Fruit fly (Drosophila melanogaster) whole organism, embryonic: ENCODE results near the gene ssp.

Experiments used
- BEAF-32 ChIP-seq: fragments of 200-800 bp; sonication (Bioruptor generic); optimal IDR thresholded peaks from 3 replicates; lab custom pipeline; 2017; ENCODE audit warnings: missing biosample characterization, missing genetic modification characterization, mild to moderate bottlenecking, moderate library complexity, missing genetic modification reagents
- Bteb2 ChIP-seq: fragments of 200-800 bp; sonication (Bioruptor generic); optimal IDR thresholded peaks from 2 replicates; lab custom pipeline; 2016; ENCODE audit warnings: missing biosample characterization, missing genetic modification characterization
- CG12155 ChIP-seq: fragments of 200-800 bp; sonication (Bioruptor generic); optimal IDR thresholded peaks from 3 replicates; lab custom pipeline; 2016; ENCODE audit warnings: missing biosample characterization, missing genetic modification characterization
- CG12391 ChIP-seq: fragments of 200-800 bp; sonication (Bioruptor generic); optimal IDR thresholded peaks from 3 replicates; lab custom pipeline; 2018; ENCODE audit warnings: missing biosample characterization, mild to moderate bottlenecking, missing genetic modification characterization, moderate library complexity
- CG13287 ChIP-seq: fragments of 200-800 bp; sonication (Bioruptor generic); IDR thresholded peaks from 2 replicates; pipeline ENCODE4 v1.3.6; 2022; ENCODE audit warnings: missing biosample characterization, missing genetic modification characterization; ENCODE audit not compliant: partially characterized antibody
- CG14710 ChIP-seq: fragments of 200-800 bp; sonication (Bioruptor generic); optimal IDR thresholded peaks from 3 replicates; lab custom pipeline; 2019; ENCODE audit warnings: missing biosample characterization, mild to moderate bottlenecking, missing genetic modification characterization, moderate library complexity
- CG14860 ChIP-seq: fragments of 200-800 bp; sonication (Bioruptor generic); IDR thresholded peaks from 3 replicates; pipeline ENCODE4 v1.3.6; 2022; ENCODE audit warnings: missing biosample characterization, missing genetic modification characterization; ENCODE audit not compliant: partially characterized antibody
- CG15269 ChIP-seq: fragments of 200-800 bp; sonication (Bioruptor generic); optimal IDR thresholded peaks from 2 replicates; lab custom pipeline; 2018; ENCODE audit warnings: missing biosample characterization, mild to moderate bottlenecking, missing genetic modification characterization, moderate library complexity
- CG15601 ChIP-seq: fragments of 200-800 bp; sonication (Bioruptor generic); optimal IDR thresholded peaks from 3 replicates; lab custom pipeline; 2019; ENCODE audit warnings: missing biosample characterization, mild to moderate bottlenecking, missing genetic modification characterization, moderate library complexity
- CG1603 ChIP-seq: fragments of 200-800 bp; sonication (Bioruptor generic); optimal IDR thresholded peaks from 2 replicates; lab custom pipeline; 2019; ENCODE audit warnings: missing biosample characterization, mild to moderate bottlenecking, missing genetic modification characterization, moderate library complexity
- CG16813 ChIP-seq: fragments of 200-800 bp; sonication (Bioruptor generic); IDR thresholded peaks from 3 replicates; pipeline ENCODE4 v1.3.6; 2022; ENCODE audit warnings: missing biosample characterization, missing genetic modification characterization; ENCODE audit not compliant: partially characterized antibody
- CG18619 ChIP-seq: fragments of 200-800 bp; sonication (Bioruptor generic); optimal IDR thresholded peaks from 3 replicates; lab custom pipeline; 2017; ENCODE audit warnings: missing biosample characterization, mild to moderate bottlenecking, missing genetic modification characterization
- CG2116 ChIP-seq: fragments of 200-800 bp; sonication (Bioruptor generic); optimal IDR thresholded peaks from 3 replicates; lab custom pipeline; 2018; ENCODE audit warnings: missing biosample characterization, mild to moderate bottlenecking, missing genetic modification characterization
- CG30020 ChIP-seq: fragments of 200-800 bp; optimal IDR thresholded peaks from 2 replicates; lab custom pipeline; 2019; ENCODE audit warnings: missing biosample characterization, mild to moderate bottlenecking, missing genetic modification characterization, moderate library complexity
- CG33213 ChIP-seq: fragments of 200-800 bp; sonication (Bioruptor generic); optimal IDR thresholded peaks from 3 replicates; lab custom pipeline; 2016; ENCODE audit warnings: missing biosample characterization, missing genetic modification characterization
- CG34224 ChIP-seq: fragments of 200-800 bp; sonication (Bioruptor generic); IDR thresholded peaks from 3 replicates; pipeline ENCODE4 v1.3.6; 2022; ENCODE audit warnings: missing biosample characterization, missing genetic modification characterization; ENCODE audit not compliant: partially characterized antibody
- CG3995 ChIP-seq: fragments of 200-800 bp; sonication (Bioruptor generic); optimal IDR thresholded peaks from 3 replicates; lab custom pipeline; 2016; ENCODE audit warnings: missing biosample characterization, missing genetic modification characterization
- CG42726 ChIP-seq: fragments of 200-800 bp; sonication (Bioruptor generic); IDR thresholded peaks from 2 replicates; pipeline ENCODE4 v1.3.6; 2022; ENCODE audit warnings: missing biosample characterization, missing genetic modification characterization; ENCODE audit not compliant: partially characterized antibody
- CG4360 ChIP-seq: fragments of 200-800 bp; sonication (Bioruptor generic); IDR thresholded peaks from 2 replicates; pipeline ENCODE4 v1.3.6; 2022; ENCODE audit warnings: missing biosample characterization, missing genetic modification characterization
- CG6791 ChIP-seq: fragments of 200-800 bp; sonication (Bioruptor generic); IDR thresholded peaks from 3 replicates; pipeline ENCODE4 v1.3.6; 2022; ENCODE audit warnings: missing biosample characterization, missing genetic modification characterization; ENCODE audit not compliant: partially characterized antibody
- CG7963 ChIP-seq: fragments of 200-800 bp; sonication (Bioruptor generic); IDR thresholded peaks from 3 replicates; pipeline ENCODE4 v1.3.6; 2022; ENCODE audit warnings: missing biosample characterization, missing genetic modification characterization; ENCODE audit not compliant: partially characterized antibody
- CG8944 ChIP-seq: fragments of 200-800 bp; sonication (Bioruptor generic); optimal IDR thresholded peaks from 3 replicates; lab custom pipeline; 2016; ENCODE audit warnings: missing biosample characterization, missing genetic modification characterization
- CG9797 ChIP-seq: fragments of 200-800 bp; sonication (Bioruptor generic); optimal IDR thresholded peaks from 3 replicates; lab custom pipeline; 2018; ENCODE audit warnings: missing biosample characterization, mild to moderate bottlenecking, missing genetic modification characterization
- Doc3 ChIP-seq: fragments of 200-800 bp; sonication (Bioruptor generic); IDR thresholded peaks from 3 replicates; pipeline ENCODE4 v1.3.6; 2022; ENCODE audit warnings: missing biosample characterization, missing genetic modification characterization; ENCODE audit not compliant: partially characterized antibody
- Dp ChIP-seq: fragments of 200-800 bp; sonication (Bioruptor generic); optimal IDR thresholded peaks from 2 replicates; lab custom pipeline; 2018; ENCODE audit warnings: missing biosample characterization, mild to moderate bottlenecking, missing genetic modification characterization, moderate library complexity
- Dref ChIP-seq: fragments of 200-800 bp; sonication (Bioruptor generic); IDR thresholded peaks from 2 replicates; pipeline ENCODE4 v1.3.6; 2022; ENCODE audit warnings: missing biosample characterization, missing genetic modification characterization
- HLH4C ChIP-seq: fragments of 200-800 bp; sonication (Bioruptor generic); IDR thresholded peaks from 3 replicates; pipeline ENCODE4 v1.3.6; 2022; ENCODE audit warnings: missing biosample characterization, missing genetic modification characterization; ENCODE audit not compliant: partially characterized antibody
- HmgZ ChIP-seq: fragments of 200-800 bp; sonication (Bioruptor generic); optimal IDR thresholded peaks from 2 replicates; lab custom pipeline; 2018; ENCODE audit warnings: missing biosample characterization, mild to moderate bottlenecking, missing genetic modification characterization
- NFAT ChIP-seq: fragments of 200-800 bp; sonication (Bioruptor generic); IDR thresholded peaks from 2 replicates; pipeline ENCODE4 v1.3.6; 2022; ENCODE audit warnings: missing biosample characterization, missing genetic modification characterization
- Ptx1 ChIP-seq: fragments of 200-800 bp; sonication (Bioruptor generic); IDR thresholded peaks from 2 replicates; pipeline ENCODE4 v1.3.6; 2022; ENCODE audit warnings: missing biosample characterization, missing genetic modification characterization
- Scr ChIP-seq: fragments of 200-800 bp; sonication (Bioruptor generic); IDR thresholded peaks from 2 replicates; pipeline ENCODE4 v1.3.6; 2022; ENCODE audit warnings: missing biosample characterization, missing genetic modification characterization; ENCODE audit not compliant: partially characterized antibody
- Sin3A ChIP-seq: fragments of >200 bp; optimal IDR thresholded peaks from 2 replicates; lab custom pipeline; 2018
- Sry-δ ChIP-seq: fragments of 200-800 bp; sonication (Bioruptor generic); optimal IDR thresholded peaks from 2 replicates; lab custom pipeline; 2016; ENCODE audit warnings: missing biosample characterization, missing genetic modification characterization
- YL-1 ChIP-seq: fragments of 200-800 bp; sonication (Bioruptor generic); optimal IDR thresholded peaks from 3 replicates; lab custom pipeline; 2017; ENCODE audit warnings: missing biosample characterization, mild to moderate bottlenecking, missing genetic modification characterization
- amos ChIP-seq: fragments of 200-800 bp; sonication (Bioruptor generic); IDR thresholded peaks from 2 replicates; pipeline ENCODE4 v1.3.6; 2022; ENCODE audit warnings: missing biosample characterization, missing genetic modification characterization; ENCODE audit not compliant: partially characterized antibody
- az2 ChIP-seq: fragments of 200-800 bp; sonication (Bioruptor generic); optimal IDR thresholded peaks from 3 replicates; lab custom pipeline; 2016; ENCODE audit warnings: missing biosample characterization, missing genetic modification characterization
- ind ChIP-seq: fragments of 200-800 bp; sonication (Bioruptor generic); optimal IDR thresholded peaks from 3 replicates; lab custom pipeline; 2016; ENCODE audit warnings: missing biosample characterization, missing genetic modification characterization
- kay ChIP-seq: fragments of 200-800 bp; sonication (Bioruptor generic); optimal IDR thresholded peaks from 2 replicates; lab custom pipeline; 2016; ENCODE audit warnings: missing biosample characterization, missing genetic modification characterization
- phol ChIP-seq: fragments of 200-800 bp; sonication (Bioruptor generic); optimal IDR thresholded peaks from 3 replicates; lab custom pipeline; 2018; ENCODE audit warnings: missing biosample characterization, mild to moderate bottlenecking, missing genetic modification characterization, moderate library complexity
- pzg ChIP-seq: fragments of 200-800 bp; sonication (Bioruptor generic); optimal IDR thresholded peaks from 3 replicates; lab custom pipeline; 2018; ENCODE audit warnings: missing biosample characterization, mild to moderate bottlenecking, missing genetic modification characterization, moderate library complexity
- sens ChIP-seq: fragments of 200-800 bp; sonication (Bioruptor generic); peaks from one replicate; lab custom pipeline; 2016; ENCODE audit warnings: missing biosample characterization, missing genetic modification characterization
- slbo ChIP-seq: fragments of 200-800 bp; sonication (Bioruptor generic); IDR thresholded peaks from 2 replicates; pipeline ENCODE4 v1.3.6; 2022; ENCODE audit warnings: missing biosample characterization, missing genetic modification characterization
- tll ChIP-seq, 2 experiments: fragments of 200-800 bp in 1 of 2; fragments of >200 bp in 1 of 2; sonication (Bioruptor generic) in 1 of 2; optimal IDR thresholded peaks; 2 replicates each; lab custom pipeline; 2017 to 2019; ENCODE audit warnings: missing biosample characterization in 2 of 2, missing genetic modification characterization in 2 of 2, mild to moderate bottlenecking in 1 of 2, moderate library complexity in 1 of 2
- tna ChIP-seq: fragments of 200-800 bp; sonication (Bioruptor generic); IDR thresholded peaks from 2 replicates; pipeline ENCODE4 v1.3.6; 2022; ENCODE audit warnings: missing biosample characterization, missing genetic modification characterization; ENCODE audit not compliant: partially characterized antibody
- trem ChIP-seq: fragments of 200-800 bp; optimal IDR thresholded peaks from 3 replicates; lab custom pipeline; 2019; ENCODE audit warnings: missing biosample characterization, mild to moderate bottlenecking, missing genetic modification characterization, moderate library complexity
- zfh1 ChIP-seq: fragments of 200-800 bp; sonication (Bioruptor generic); IDR thresholded peaks from 3 replicates; pipeline ENCODE4 v1.3.6; 2022; ENCODE audit warnings: missing biosample characterization, missing genetic modification characterization

The ssp gene

DNA sequence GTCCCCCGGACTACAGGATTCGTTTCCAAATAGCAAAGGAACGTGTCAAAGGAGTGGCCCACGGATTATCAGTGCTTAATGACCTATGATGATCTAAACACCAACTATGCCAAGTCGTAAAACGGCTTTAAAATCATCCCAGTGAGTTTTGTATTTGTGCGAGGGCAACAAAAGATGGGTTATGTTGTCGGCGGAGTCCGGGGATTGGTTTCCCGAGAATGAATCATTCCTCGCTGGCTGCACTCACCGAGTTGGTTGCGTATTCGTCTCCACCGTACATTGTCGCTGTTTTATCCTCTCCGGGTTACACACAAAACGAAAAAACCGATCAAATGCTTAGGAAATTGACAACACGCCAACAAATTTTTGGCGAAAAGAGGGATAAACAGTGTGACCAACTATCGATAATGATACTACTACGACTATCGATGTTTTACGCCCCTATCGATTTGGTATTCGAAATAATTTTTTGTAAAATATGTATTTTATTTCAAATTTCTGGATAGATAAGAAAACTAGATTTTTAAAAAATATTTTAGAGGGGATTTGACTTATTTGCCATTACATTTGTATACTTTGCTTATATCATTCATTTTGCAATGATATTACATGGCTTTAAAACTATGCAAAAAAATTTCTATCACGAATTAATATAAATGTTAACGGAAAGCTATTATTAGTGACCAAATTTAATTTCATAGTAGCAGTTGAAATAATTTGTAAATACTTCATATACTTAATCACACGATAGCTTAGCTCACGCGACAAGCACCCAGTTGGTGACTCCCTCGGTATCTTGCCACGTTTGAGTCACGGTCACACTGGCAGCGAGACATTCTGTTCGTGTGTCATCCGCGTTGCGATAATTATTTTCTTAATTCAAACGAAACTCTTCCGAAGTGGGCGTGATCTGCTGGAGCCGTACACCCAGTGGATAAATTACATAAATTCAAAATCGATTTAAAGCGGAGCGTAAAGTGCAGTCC, 27.9 kb downstream of the ssp start, which contains the start of the genes eIF3l and Nrx-IV (continued):
- TF ChIP-seq CG2116 (GFP tag; lab: Kevin White, UChicago) (peak; percentile 47), CG15601 (tag; lab: Kevin White, UChicago) (no peak), CG13287 (GFP tag; lab: Robert Waterston, UW) (peak; percentile 72), Scr (GFP tag; lab: Robert Waterston, UW) (peak; percentile 80), BEAF-32 (GFP tag; lab: Kevin White, UChicago) (peak; percentile 88), HmgZ (peak; percentile 14), Sry-δ (GFP tag; lab: Kevin White, UChicago) (peak; percentile 74), pzg (peak; percentile 61), CG9797 (peak; percentile 77), CG34224 (GFP tag; lab: Robert Waterston, UW) (peak; percentile 41; the same call in 2 of the 3 replicates), zfh1 (GFP tag; lab: Robert Waterston, UW) (0 out of 3 replicates have a peak, but pooled peaks have one; percentile 13), ind (no peak), trem (tag; lab: Kevin White, UChicago) (peak; percentile 41), CG14710 (tag; lab: Kevin White, UChicago) (peak; percentile 60), Bteb2 (GFP tag; lab: Kevin White, UChicago) (peak; percentile 1), CG14860 (GFP tag; lab: Robert Waterston, UW) (peak; percentile 48; the same call in 1 of the 3 replicates), CG7963 (GFP tag; lab: Robert Waterston, UW) (peak; percentile 4; the same call in 1 of the 3 replicates), HLH4C (GFP tag; lab: Robert Waterston, UW) (peak; percentile 69), CG6791 (GFP tag; lab: Robert Waterston, UW) (peak; percentile 56), CG18619 (GFP tag; lab: Kevin White, UChicago) (no peak), CG12155 (GFP tag; lab: Kevin White, UChicago) (peak; percentile 32), kay (GFP tag; lab: Kevin White, UChicago) (peak; percentile 35), CG1603 (tag; lab: Kevin White, UChicago) (no peak), Doc3 (GFP tag; lab: Robert Waterston, UW) (peak; percentile 59; the same call in 2 of the 3 replicates), Dp (GFP tag; lab: Kevin White, UChicago) (peak; percentile 5), tna (0 out of 2 replicates have a peak, but pooled peaks have one; percentile 22), CG3995 (GFP tag; lab: Kevin White, UChicago) (peak; percentile 69), CG4360 (0 out of 2 replicates have a peak, but pooled peaks have one; percentile 6), CG42726 (peak; percentile 57), slbo (GFP tag; lab: Robert Waterston, UW) (no peak), amos (peak; percentile 64), tll (GFP tag; optimal IDR thresholded peaks at IDR 0.05; lab: Kevin White, UChicago) (no peak), az2 (GFP tag; lab: Kevin White, UChicago) (no peak), CG15269 (tag; lab: Kevin White, UChicago) (no peak), CG12391 (tag; lab: Kevin White, UChicago) (peak; percentile 42), CG16813 (peak; percentile 66; the same call in 2 of the 3 replicates), CG8944 (GFP tag; lab: Kevin White, UChicago) (no peak), YL-1 (GFP tag; lab: Kevin White, UChicago) (peak; percentile 57), Dref (GFP tag; lab: Robert Waterston, UW) (peak; percentile 63), NFAT (GFP tag; lab: Robert Waterston, UW) (no peak), phol (tag; lab: Kevin White, UChicago) (peak; percentile 30), CG33213 (GFP tag; lab: Kevin White, UChicago) (peak; percentile 18), sens (GFP tag; lab: Kevin White, UChicago) (peak; percentile 36), Ptx1 (GFP tag; lab: Robert Waterston, UW) (no peak), Sin3A (lab: Kevin White, UChicago) (peak; percentile 24), CG30020 (tag; lab: Kevin White, UChicago) (peak; percentile 27)
